Fruit fly (Drosophila melanogaster) whole organism, prepupa: ENCODE results near the gene CG13599.

Source experiments
- Blimp-1 ChIP-seq: fragments of 200-800 bp; sonication (Bioruptor generic); optimal IDR thresholded peaks from 3 replicates; lab custom pipeline; 2017; ENCODE audit warnings: missing biosample characterization, missing genetic modification characterization, mild to moderate bottlenecking, moderate library complexity, missing genetic modification reagents
- CG10631 ChIP-seq: fragments of 200-800 bp; sonication (Bioruptor generic); optimal IDR thresholded peaks from 2 replicates; lab custom pipeline; 2016; ENCODE audit warnings: missing biosample characterization, missing genetic modification characterization
- CG10669 ChIP-seq: fragments of 200-800 bp; sonication (Bioruptor generic); optimal IDR thresholded peaks from 3 replicates; lab custom pipeline; 2018; ENCODE audit warnings: missing biosample characterization, mild to moderate bottlenecking, missing genetic modification characterization, moderate library complexity
- CG11294 ChIP-seq: fragments of 200-800 bp; sonication (Bioruptor generic); IDR thresholded peaks from 2 replicates; pipeline ENCODE4 v1.3.6; 2022; ENCODE audit warnings: missing biosample characterization, missing genetic modification characterization
- CG15336 ChIP-seq: fragments of 200-800 bp; sonication (Bioruptor generic); IDR thresholded peaks from 2 replicates; pipeline ENCODE4 v1.3.6; 2022; ENCODE audit warnings: missing biosample characterization, missing genetic modification characterization
- CG1621 ChIP-seq: fragments of 200-800 bp; sonication (Bioruptor generic); optimal IDR thresholded peaks from 3 replicates; lab custom pipeline; 2018; ENCODE audit warnings: missing biosample characterization, mild to moderate bottlenecking, missing genetic modification characterization
- CG16779 ChIP-seq: fragments of 200-800 bp; sonication (Bioruptor generic); optimal IDR thresholded peaks from 3 replicates; lab custom pipeline; 2017; ENCODE audit warnings: missing biosample characterization, mild to moderate bottlenecking, missing genetic modification characterization
- CG3032 ChIP-seq: fragments of 200-800 bp; optimal IDR thresholded peaks from 2 replicates; lab custom pipeline; 2019; ENCODE audit warnings: missing biosample characterization, mild to moderate bottlenecking, missing genetic modification characterization, moderate library complexity
- CG32006 ChIP-seq: fragments of 200-800 bp; sonication (Bioruptor generic); optimal IDR thresholded peaks from 3 replicates; lab custom pipeline; 2017; ENCODE audit warnings: missing biosample characterization, mild to moderate bottlenecking, missing genetic modification characterization
- CG6276 ChIP-seq: fragments of 200-800 bp; sonication (Bioruptor generic); optimal IDR thresholded peaks from 2 replicates; lab custom pipeline; 2017; ENCODE audit warnings: missing biosample characterization, mild to moderate bottlenecking, missing genetic modification characterization
- CG6792 ChIP-seq: fragments of 200-800 bp; sonication (Bioruptor generic); optimal IDR thresholded peaks from 3 replicates; lab custom pipeline; 2016; ENCODE audit warnings: missing biosample characterization, missing genetic modification characterization
- CG6808 ChIP-seq: fragments of 200-800 bp; sonication (Bioruptor generic); optimal IDR thresholded peaks from 3 replicates; lab custom pipeline; 2017; ENCODE audit warnings: missing biosample characterization, missing genetic modification characterization, mild to moderate bottlenecking, moderate library complexity, missing genetic modification reagents
- CG7368 ChIP-seq: fragments of 200-800 bp; sonication (Bioruptor generic); optimal IDR thresholded peaks from 3 replicates; lab custom pipeline; 2016; ENCODE audit warnings: missing biosample characterization, missing genetic modification characterization
- CG8119 ChIP-seq: fragments of 200-800 bp; sonication (Bioruptor generic); IDR thresholded peaks from 3 replicates; pipeline ENCODE4 v1.3.6; 2022; ENCODE audit warnings: missing biosample characterization, missing genetic modification characterization
- Eip75B ChIP-seq: fragments of 200-800 bp; sonication (Bioruptor generic); optimal IDR thresholded peaks from 3 replicates; lab custom pipeline; 2016; ENCODE audit warnings: missing biosample characterization, missing genetic modification characterization
- Eip78C ChIP-seq: fragments of 200-800 bp; sonication (Bioruptor generic); peaks from one replicate; lab custom pipeline; 2016; ENCODE audit warnings: missing biosample characterization, missing genetic modification characterization
- Eip93F ChIP-seq: fragments of 200-800 bp; sonication (Bioruptor generic); optimal IDR thresholded peaks from 2 replicates; lab custom pipeline; 2016; ENCODE audit warnings: missing biosample characterization, mild to moderate bottlenecking, missing genetic modification characterization
- Ets21C ChIP-seq: fragments of 200-800 bp; sonication (Bioruptor generic); optimal IDR thresholded peaks from 3 replicates; lab custom pipeline; 2016; ENCODE audit warnings: missing biosample characterization, missing genetic modification characterization
- Ets96B ChIP-seq: fragments of 200-800 bp; optimal IDR thresholded peaks from 2 replicates; lab custom pipeline; 2019; ENCODE audit warnings: missing biosample characterization, mild to moderate bottlenecking, missing genetic modification characterization, moderate library complexity
- Gug ChIP-seq: fragments of 200-800 bp; sonication (Bioruptor generic); IDR thresholded peaks from 2 replicates; pipeline ENCODE4 v1.3.6; 2022; ENCODE audit warnings: missing biosample characterization, missing genetic modification characterization
- Hr38 ChIP-seq: sonication (Bioruptor generic); optimal IDR thresholded peaks from 2 replicates; lab custom pipeline; 2016; ENCODE audit warnings: missing biosample characterization, missing genetic modification characterization
- Hr39 ChIP-seq: fragments of 200-800 bp; sonication (Bioruptor generic); optimal IDR thresholded peaks from 2 replicates; lab custom pipeline; 2016; ENCODE audit warnings: missing biosample characterization, missing genetic modification characterization
- Hr4 ChIP-seq: fragments of 200-800 bp; sonication (Bioruptor generic); optimal IDR thresholded peaks from 3 replicates; lab custom pipeline; 2016; ENCODE audit warnings: missing biosample characterization, missing genetic modification characterization
- Met ChIP-seq: fragments of 200-800 bp; sonication (Bioruptor generic); optimal IDR thresholded peaks from 3 replicates; lab custom pipeline; 2016; ENCODE audit warnings: missing biosample characterization, missing genetic modification characterization
- OdsH ChIP-seq: fragments of 200-800 bp; sonication (Bioruptor generic); optimal IDR thresholded peaks from 3 replicates; lab custom pipeline; 2016; ENCODE audit warnings: missing biosample characterization, missing genetic modification characterization
- Smox ChIP-seq: fragments of 200-800 bp; sonication (Bioruptor generic); optimal IDR thresholded peaks from 3 replicates; lab custom pipeline; 2016; ENCODE audit warnings: missing biosample characterization, missing genetic modification characterization
- Sox102F ChIP-seq: fragments of 200-800 bp; sonication (Bioruptor generic); optimal IDR thresholded peaks from 2 replicates; lab custom pipeline; 2016; ENCODE audit warnings: missing biosample characterization, mild to moderate bottlenecking, missing genetic modification characterization
- Sox15 ChIP-seq: fragments of 200-800 bp; sonication (Bioruptor generic); optimal IDR thresholded peaks from 3 replicates; lab custom pipeline; 2016; ENCODE audit warnings: missing biosample characterization, missing genetic modification characterization
- achi ChIP-seq: fragments of 200-800 bp; sonication (Bioruptor generic); optimal IDR thresholded peaks from 3 replicates; lab custom pipeline; 2016; ENCODE audit warnings: missing biosample characterization, missing genetic modification characterization
- acj6 ChIP-seq: fragments of 200-800 bp; sonication (Bioruptor generic); optimal IDR thresholded peaks from 3 replicates; lab custom pipeline; 2016; ENCODE audit warnings: missing biosample characterization, missing genetic modification characterization
- dac ChIP-seq: fragments of 200-800 bp; sonication (Bioruptor generic); optimal IDR thresholded peaks from 2 replicates; lab custom pipeline; 2017; ENCODE audit warnings: missing biosample characterization, mild to moderate bottlenecking, missing genetic modification characterization
- dsx ChIP-seq: fragments of 200-800 bp; optimal IDR thresholded peaks from 3 replicates; lab custom pipeline; 2019; ENCODE audit warnings: missing biosample characterization, mild to moderate bottlenecking, missing genetic modification characterization, moderate library complexity; ENCODE audit not compliant: poor library complexity, severe bottlenecking
- esn ChIP-seq: fragments of 200-800 bp; sonication (Bioruptor generic); optimal IDR thresholded peaks from 2 replicates; lab custom pipeline; 2016; ENCODE audit warnings: missing biosample characterization, mild to moderate bottlenecking, missing genetic modification characterization, moderate library complexity
- fkh ChIP-seq: fragments of 200-800 bp; sonication (Bioruptor generic); optimal IDR thresholded peaks from 3 replicates; lab custom pipeline; 2017; ENCODE audit warnings: missing biosample characterization, mild to moderate bottlenecking, missing genetic modification characterization, moderate library complexity
- net ChIP-seq: fragments of 200-800 bp; sonication (Bioruptor generic); optimal IDR thresholded peaks from 3 replicates; lab custom pipeline; 2016; ENCODE audit warnings: missing biosample characterization, missing genetic modification characterization
- pdm3 ChIP-seq: fragments of 200-800 bp; sonication (Bioruptor generic); optimal IDR thresholded peaks from 3 replicates; lab custom pipeline; 2016; ENCODE audit warnings: missing biosample characterization, missing genetic modification characterization
- salr ChIP-seq, 2 experiments: fragments of 200-800 bp; sonication (Bioruptor generic); optimal IDR thresholded peaks; 3 replicates each; lab custom pipeline; 2016 to 2018; ENCODE audit warnings: missing biosample characterization in 2 of 2, missing genetic modification characterization in 2 of 2, mild to moderate bottlenecking in 1 of 2
- ss ChIP-seq, 2 experiments: fragments of 200-800 bp; sonication (Bioruptor generic); optimal IDR thresholded peaks; 2 replicates in 1 of 2; 3 replicates in 1 of 2; lab custom pipeline; 2017 to 2018; ENCODE audit warnings: mild to moderate bottlenecking in 2 of 2, missing biosample characterization in 2 of 2, missing genetic modification characterization in 2 of 2, moderate library complexity in 1 of 2
- svp ChIP-seq: fragments of 200-800 bp; sonication (Bioruptor generic); peaks from one replicate; lab custom pipeline; 2016; ENCODE audit warnings: missing biosample characterization, missing genetic modification characterization
- topi ChIP-seq: fragments of 200-800 bp; sonication (Bioruptor generic); optimal IDR thresholded peaks from 3 replicates; lab custom pipeline; 2016; ENCODE audit warnings: missing biosample characterization, missing genetic modification characterization
- vri ChIP-seq: fragments of 200-800 bp; sonication (Bioruptor generic); optimal IDR thresholded peaks from 3 replicates; lab custom pipeline; 2016; ENCODE audit warnings: missing biosample characterization, mild to moderate bottlenecking, missing genetic modification characterization

CG13599 gene

DNA sequence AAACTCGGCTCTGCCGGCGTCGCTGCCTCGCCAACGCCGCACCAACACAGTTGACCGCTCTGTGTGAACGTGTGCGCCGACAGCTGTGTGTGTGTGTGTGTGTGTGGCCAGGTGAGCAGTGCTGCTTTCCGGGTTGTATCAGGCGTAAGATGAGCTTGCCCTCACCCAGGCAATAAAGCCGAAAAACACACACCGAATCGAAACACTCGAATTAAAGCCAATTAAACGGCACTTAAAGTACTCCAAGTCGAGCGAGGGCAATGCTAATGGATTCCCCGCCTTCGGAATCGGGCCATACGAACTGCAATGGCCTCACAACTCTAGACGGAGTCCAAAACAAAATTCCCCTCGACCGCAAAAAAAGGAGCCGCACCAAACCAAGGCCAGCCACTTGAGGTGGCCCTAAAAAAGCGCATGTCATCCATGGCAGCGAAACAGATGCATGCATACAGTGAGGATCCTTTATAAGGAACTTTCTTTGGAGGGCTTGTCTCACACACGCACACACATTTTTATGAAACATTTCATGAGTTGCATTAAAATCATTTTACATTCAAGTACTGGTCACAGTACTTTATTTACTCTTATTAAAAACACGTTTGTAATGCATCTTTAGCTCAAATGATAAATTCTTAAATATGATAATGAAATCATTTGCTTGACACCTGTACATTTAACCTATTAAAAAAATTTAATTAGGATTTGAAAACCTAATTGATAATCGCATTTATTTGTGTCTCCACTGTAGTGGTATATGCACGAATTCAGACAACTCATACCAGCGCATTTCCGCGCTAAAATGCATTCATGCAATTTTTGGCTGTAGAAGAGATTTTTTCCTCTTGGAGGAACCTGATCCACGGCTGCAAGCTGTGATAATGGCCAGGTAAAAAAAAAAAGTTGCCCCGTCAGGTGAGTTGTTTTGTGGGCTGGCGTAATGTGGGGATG is 17.3 kb downstream of the CG13599 start (continued):
- TF ChIP-seq esn (GFP tag; lab: Kevin White, UChicago) (peak; percentile 97), CG6792 (GFP tag; lab: Kevin White, UChicago) (peak; percentile 94), ss (GFP tag; optimal IDR thresholded peaks at IDR 0.05; lab: Kevin White, UChicago) (peak; percentile 93 to 98), CG10631 (peak; percentile 94), CG10669 (peak; percentile 96), Blimp-1 (GFP tag; lab: Kevin White, UChicago) (peak; percentile 67), Eip93F (GFP tag; lab: Kevin White, UChicago) (peak; percentile 73), Sox15 (GFP tag; lab: Kevin White, UChicago) (peak; percentile 94), svp (GFP tag; lab: Kevin White, UChicago) (peak; percentile 99), Eip78C (GFP tag; lab: Kevin White, UChicago) (peak; percentile 99), Smox (peak; percentile 95), dac (GFP tag; lab: Kevin White, UChicago) (peak; percentile 73), net (GFP tag; lab: Kevin White, UChicago) (peak; percentile 92), CG1621 (tag; lab: Kevin White, UChicago) (peak; percentile 73), CG6808 (GFP tag; lab: Kevin White, UChicago) (peak; percentile 98), Hr4 (GFP tag; lab: Kevin White, UChicago) (peak; percentile 91), CG3032 (peak; percentile 98), CG32006 (peak; percentile 89), Gug (GFP tag; lab: Robert Waterston, UW) (peak; percentile 68), fkh (GFP tag; lab: Kevin White, UChicago) (no peak), salr (GFP tag; optimal IDR thresholded peaks at IDR 0.05; lab: Kevin White, UChicago) (peak; percentile 92), Eip75B (GFP tag; lab: Kevin White, UChicago) (peak; percentile 96), Hr39 (GFP tag; lab: Kevin White, UChicago) (peak; percentile 94), pdm3 (GFP tag; lab: Kevin White, UChicago) (peak; percentile 96), CG11294 (GFP tag; lab: Robert Waterston, UW) (peak; percentile 48), Met (GFP tag; lab: Kevin White, UChicago) (peak; percentile 96), Sox102F (GFP tag; lab: Kevin White, UChicago) (peak; percentile 93), CG16779 (peak; percentile 91), achi (GFP tag; lab: Kevin White, UChicago) (peak; percentile 94), Ets96B (tag; lab: Kevin White, UChicago) (peak; percentile 98), CG8119 (GFP tag; lab: Robert Waterston, UW) (peak; percentile 93), CG15336 (GFP tag; lab: Robert Waterston, UW) (peak; percentile 89), CG7368 (GFP tag; lab: Kevin White, UChicago) (peak; percentile 89), OdsH (GFP tag; lab: Kevin White, UChicago) (peak; percentile 94), Hr38 (GFP tag; lab: Kevin White, UChicago) (no peak), dsx (GFP tag; lab: Kevin White, UChicago) (peak; percentile 96), topi (GFP tag; lab: Kevin White, UChicago) (peak; percentile 96), Ets21C (peak; percentile 91), CG6276 (GFP tag; lab: Kevin White, UChicago) (peak; percentile 89), acj6 (GFP tag; lab: Kevin White, UChicago) (peak; percentile 95), vri (peak; percentile 88)
- TF ChIP-seq, all 60 proteins: peak for 58
